Worm (Caenorhabditis elegans): ENCODE measurements around the gene K10C9.1.

DNA sequence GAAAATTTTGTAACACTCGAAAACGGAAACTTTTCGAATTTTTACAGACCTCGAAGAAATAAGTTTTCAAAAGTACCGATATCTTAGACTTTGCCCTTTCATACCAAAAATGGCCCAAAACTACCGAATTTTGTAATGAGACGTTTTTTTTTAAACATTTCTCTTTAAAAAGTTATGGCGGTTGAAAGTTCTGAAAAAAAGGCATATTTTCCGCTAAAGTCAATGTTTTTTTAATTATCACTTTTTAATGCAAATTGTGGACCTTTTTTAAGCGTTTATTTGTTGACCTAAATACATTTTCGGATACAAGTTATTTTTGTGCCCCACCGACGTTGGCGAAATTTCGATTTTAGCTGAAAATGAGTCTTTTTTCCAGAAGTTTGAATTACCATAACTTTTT, 27.5 kb downstream of the K10C9.1 start:
- no peak for TF ChIP-seq ama-1 (optimal IDR thresholded peaks at IDR 0.05)
- no peak for TF ChIP-seq tra-4 (tag; optimal IDR thresholded peaks at IDR 0.05)

Measured in whole organism, early embryonic.